Worm (Caenorhabditis elegans) whole organism, L1 larva: ENCODE data around the gene prmt-5.
A peak's percentile ranks its signal among the peaks of the same experiment; 100 is the strongest.

ENCODE experiments used
- C16A3.4 ChIP-seq: fragments of 150-350 bp; optimal IDR thresholded peaks from 2 replicates; lab custom pipeline; 2014; ENCODE audit warnings: missing biosample characterization, missing genetic modification characterization
- F16B12.6 ChIP-seq: fragments of 150-350 bp; optimal IDR thresholded peaks from 2 replicates; lab custom pipeline; 2014; ENCODE audit warnings: missing biosample characterization, missing genetic modification characterization
- alr-1 ChIP-seq: fragments of 200-800 bp; sonication (Bioruptor generic); optimal IDR thresholded peaks from 2 replicates; lab custom pipeline; 2018; ENCODE audit warnings: borderline replicate concordance, mild to moderate bottlenecking, missing genetic modification characterization, missing compliant biosample characterization
- ama-1 ChIP-seq: fragments of 150-350 bp; optimal IDR thresholded peaks from 2 replicates; lab custom pipeline; 2014
- blmp-1 ChIP-seq: fragments of 150-350 bp; optimal IDR thresholded peaks from 2 replicates; lab custom pipeline; 2014; ENCODE audit warnings: missing biosample characterization, missing genetic modification characterization
- ceh-8 ChIP-seq: fragments of 200-800 bp; sonication (Bioruptor generic); optimal IDR thresholded peaks from 2 replicates; lab custom pipeline; 2018; ENCODE audit warnings: mild to moderate bottlenecking, missing genetic modification characterization, moderate library complexity, missing compliant biosample characterization
- ceh-82 ChIP-seq, 3 experiments: fragments of 150-350 bp in 1 of 3; sonication (generic microtip) in 2 of 3; optimal IDR thresholded peaks; 2 replicates each; lab custom pipeline; 2014 to 2017; ENCODE audit warnings: missing biosample characterization in 3 of 3, missing genetic modification characterization in 3 of 3
- ceh-90 ChIP-seq: sonication (generic microtip); optimal IDR thresholded peaks from 2 replicates; lab custom pipeline; 2016; ENCODE audit warnings: missing genetic modification characterization, missing compliant biosample characterization
- ces-1 ChIP-seq: fragments of 150-350 bp; optimal IDR thresholded peaks from 2 replicates; lab custom pipeline; 2014; ENCODE audit warnings: missing biosample characterization, missing genetic modification reagents, missing genetic modification characterization
- dpl-1 ChIP-seq, 3 experiments: fragments of 150-350 bp in 2 of 3; sonication (generic microtip) in 1 of 3; optimal IDR thresholded peaks; 2 replicates each; lab custom pipeline; 2014 to 2017; ENCODE audit warnings: missing biosample characterization in 3 of 3, missing genetic modification characterization in 3 of 3, missing genetic modification reagents in 3 of 3
- efl-1 ChIP-seq, 4 experiments: fragments of 150-350 bp; optimal IDR thresholded peaks in 3 of 4; peaks in 1 of 4; 1 replicate in 1 of 4; 2 replicates in 3 of 4; lab custom pipeline; 2014; ENCODE audit warnings: missing biosample characterization in 2 of 4, missing genetic modification characterization in 2 of 4, missing genetic modification reagents in 2 of 4
- efl-3 ChIP-seq: fragments of 200-800 bp; sonication (Bioruptor generic); optimal IDR thresholded peaks from 2 replicates; lab custom pipeline; 2018; ENCODE audit warnings: mild to moderate bottlenecking, missing genetic modification characterization, missing compliant biosample characterization
- egl-13 ChIP-seq: sonication (generic microtip); optimal IDR thresholded peaks from 2 replicates; lab custom pipeline; 2016; ENCODE audit warnings: missing genotype, missing genetic modification reagents, missing genetic modification characterization, missing compliant biosample characterization
- elt-2 ChIP-seq: sonication (generic microtip); optimal IDR thresholded peaks from 2 replicates; lab custom pipeline; 2016; ENCODE audit warnings: missing genetic modification characterization, mild to moderate bottlenecking, inconsistent platforms, missing compliant biosample characterization, missing genetic modification reagents
- fos-1 ChIP-seq: fragments of 150-350 bp; optimal IDR thresholded peaks from 2 replicates; lab custom pipeline; 2014; ENCODE audit warnings: missing biosample characterization, missing genetic modification characterization
- grh-1 ChIP-seq: fragments of 200-800 bp; sonication (Bioruptor generic); IDR thresholded peaks from 2 replicates; pipeline ENCODE4 v1.3.6; 2022; ENCODE audit warnings: missing genetic modification reagents, missing genetic modification characterization, missing compliant biosample characterization
- hlh-17 ChIP-seq: fragments of 200-800 bp; sonication (Bioruptor generic); optimal IDR thresholded peaks from 2 replicates; lab custom pipeline; 2018; ENCODE audit warnings: missing genetic modification characterization, mild to moderate bottlenecking, missing compliant biosample characterization, moderate library complexity, borderline replicate concordance
- hpl-2 ChIP-seq: fragments of 150-350 bp; optimal IDR thresholded peaks from 2 replicates; lab custom pipeline; 2014; ENCODE audit warnings: missing biosample characterization, missing genetic modification reagents, missing genetic modification characterization
- irx-1 ChIP-seq: sonication (generic microtip); optimal IDR thresholded peaks from 2 replicates; lab custom pipeline; 2016; ENCODE audit warnings: missing genetic modification characterization, missing compliant biosample characterization
- lin-14 ChIP-seq: fragments of 200-800 bp; sonication (Bioruptor generic); optimal IDR thresholded peaks from 2 replicates; lab custom pipeline; 2018; ENCODE audit warnings: mild to moderate bottlenecking, missing genetic modification characterization, moderate library complexity, missing compliant biosample characterization
- lin-15B ChIP-seq: fragments of 150-350 bp; sonication (generic microtip); optimal IDR thresholded peaks from 3 replicates; lab custom pipeline; 2014; ENCODE audit warnings: missing biosample characterization, missing genetic modification characterization
- lin-35 ChIP-seq, 2 experiments: fragments of 150-350 bp; optimal IDR thresholded peaks; 2 replicates each; lab custom pipeline; 2014; ENCODE audit warnings: missing biosample characterization in 2 of 2, missing genetic modification characterization in 2 of 2, missing genetic modification reagents in 2 of 2
- lir-3 ChIP-seq: sonication (generic microtip); optimal IDR thresholded peaks from 2 replicates; lab custom pipeline; 2016; ENCODE audit warnings: mild to moderate bottlenecking, missing genetic modification characterization, moderate library complexity, missing compliant biosample characterization; ENCODE audit not compliant: poor library complexity
- lsy-2 ChIP-seq, 2 experiments: fragments of 150-350 bp; optimal IDR thresholded peaks; 2 replicates each; lab custom pipeline; 2014; ENCODE audit warnings: missing biosample characterization in 2 of 2, missing genetic modification characterization in 2 of 2
- mab-9 ChIP-seq: fragments of 200-800 bp; sonication (Bioruptor generic); IDR thresholded peaks from 2 replicates; pipeline ENCODE4 v1.3.6; 2022; ENCODE audit warnings: missing genetic modification reagents, missing genetic modification characterization, missing compliant biosample characterization
- nhr-12 ChIP-seq: sonication (generic microtip); optimal IDR thresholded peaks from 2 replicates; lab custom pipeline; 2017; ENCODE audit warnings: missing biosample characterization, missing genetic modification characterization
- nhr-19 ChIP-seq: fragments of 200-800 bp; sonication (Bioruptor generic); conservative IDR thresholded peaks from 2 replicates; pipeline ENCODE4 v1.3.6; 2022; ENCODE audit warnings: missing genetic modification characterization, missing compliant biosample characterization
- nhr-20 ChIP-seq: sonication (generic microtip); optimal IDR thresholded peaks from 2 replicates; lab custom pipeline; 2016; ENCODE audit warnings: mild to moderate bottlenecking, missing genetic modification characterization, missing compliant biosample characterization
- nhr-237 ChIP-seq: fragments of 150-350 bp; optimal IDR thresholded peaks from 2 replicates; lab custom pipeline; 2014; ENCODE audit warnings: missing biosample characterization, missing genetic modification characterization
- nhr-47 ChIP-seq: sonication (generic microtip); optimal IDR thresholded peaks from 2 replicates; lab custom pipeline; 2016; ENCODE audit warnings: mild to moderate bottlenecking, missing genetic modification characterization, moderate library complexity, missing compliant biosample characterization
- nhr-71 ChIP-seq: sonication (generic microtip); optimal IDR thresholded peaks from 2 replicates; lab custom pipeline; 2016; ENCODE audit warnings: mild to moderate bottlenecking, missing genetic modification characterization, moderate library complexity, missing compliant biosample characterization
- nhr-77 ChIP-seq: fragments of 150-350 bp; optimal IDR thresholded peaks from 2 replicates; lab custom pipeline; 2014; ENCODE audit warnings: missing biosample characterization, missing genetic modification characterization
- nhr-84 ChIP-seq: sonication (generic microtip); optimal IDR thresholded peaks from 2 replicates; lab custom pipeline; 2017; ENCODE audit warnings: missing biosample characterization, missing genetic modification characterization
- pqm-1 ChIP-seq: sonication (generic microtip); optimal IDR thresholded peaks from 3 replicates; lab custom pipeline; 2017; ENCODE audit warnings: missing biosample characterization, missing genetic modification characterization
- skn-1 ChIP-seq: fragments of 150-350 bp; optimal IDR thresholded peaks from 2 replicates; lab custom pipeline; 2014; ENCODE audit warnings: missing biosample characterization, missing genetic modification characterization
- snu-23 ChIP-seq: sonication (generic microtip); optimal IDR thresholded peaks from 2 replicates; lab custom pipeline; 2016; ENCODE audit warnings: missing genetic modification characterization, missing compliant biosample characterization
- sox-4 ChIP-seq: sonication (generic microtip); optimal IDR thresholded peaks from 2 replicates; lab custom pipeline; 2016; ENCODE audit warnings: missing genetic modification characterization, missing compliant biosample characterization
- sptf-1 ChIP-seq: fragments of 150-350 bp; optimal IDR thresholded peaks from 2 replicates; lab custom pipeline; 2014; ENCODE audit warnings: missing biosample characterization, missing genetic modification characterization
- swsn-7 ChIP-seq: sonication (generic microtip); optimal IDR thresholded peaks from 2 replicates; lab custom pipeline; 2016; ENCODE audit warnings: missing genetic modification characterization, missing compliant biosample characterization
- tbx-2 ChIP-seq: sonication (generic microtip); optimal IDR thresholded peaks from 2 replicates; lab custom pipeline; 2016; ENCODE audit warnings: missing genetic modification characterization, missing compliant biosample characterization
- tlp-1 ChIP-seq: fragments of 150-350 bp; optimal IDR thresholded peaks from 2 replicates; lab custom pipeline; 2014; ENCODE audit warnings: missing biosample characterization, missing genetic modification characterization
- unc-86 ChIP-seq: sonication (generic microtip); optimal IDR thresholded peaks from 2 replicates; lab custom pipeline; 2016; ENCODE audit warnings: missing genetic modification characterization, missing compliant biosample characterization
- vab-15 ChIP-seq: sonication (generic microtip); optimal IDR thresholded peaks from 2 replicates; lab custom pipeline; 2017; ENCODE audit warnings: missing genotype, mild to moderate bottlenecking, missing genetic modification characterization, missing compliant biosample characterization
- xbp-1 ChIP-seq: sonication (generic microtip); optimal IDR thresholded peaks from 2 replicates; lab custom pipeline; 2016; ENCODE audit warnings: missing genetic modification characterization, missing compliant biosample characterization
- zag-1 ChIP-seq: fragments of 150-350 bp; optimal IDR thresholded peaks from 2 replicates; lab custom pipeline; 2014; ENCODE audit warnings: missing biosample characterization, missing genetic modification characterization
- ztf-11 ChIP-seq, 2 experiments: sonication (generic microtip); optimal IDR thresholded peaks; 2 replicates each; lab custom pipeline; 2016 to 2017; ENCODE audit warnings: missing genetic modification characterization in 2 of 2, missing biosample characterization in 1 of 2, missing compliant biosample characterization in 1 of 2

Gene prmt-5

DNA sequence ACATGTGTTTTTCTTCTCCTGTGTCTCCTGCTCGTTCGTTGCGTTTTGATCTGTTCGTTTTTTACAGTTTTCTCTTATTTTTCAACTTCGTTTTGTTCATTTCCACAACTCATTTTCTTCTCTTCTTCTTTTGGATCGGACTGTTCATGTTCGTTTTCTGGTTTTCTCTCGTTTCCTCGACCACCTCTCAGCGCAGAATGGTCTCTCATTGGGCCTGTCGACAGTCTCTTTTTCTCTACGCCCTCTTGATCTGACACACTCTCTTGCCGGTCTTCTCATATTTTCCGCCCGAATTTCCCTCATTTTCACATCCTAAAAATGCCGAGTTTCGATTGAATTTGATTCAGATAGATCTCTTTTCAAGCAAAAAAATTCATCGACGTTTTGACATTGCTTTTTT is 48.7 kb upstream of the prmt-5 start:
- TF ChIP-seq nhr-20 (tag; lab: Kevin White, UChicago), result no peak
- TF ChIP-seq snu-23 (GFP tag; lab: Kevin White, UChicago), result peak; percentile 16
- no peak for TF ChIP-seq irx-1
- TF ChIP-seq ceh-90 (tag; lab: Kevin White, UChicago), result no peak
- no peak for TF ChIP-seq ceh-82 (tag; optimal IDR thresholded peaks at IDR 0.05; lab: Kevin White, UChicago)
- no peak for TF ChIP-seq hpl-2 (GFP tag; lab: Kevin White, UChicago)
- TF ChIP-seq lin-15B (tag; lab: Kevin White, UChicago), result no peak
- TF ChIP-seq lir-3, result no peak
- TF ChIP-seq swsn-7 (tag; lab: Kevin White, UChicago), result no peak
- TF ChIP-seq sptf-1 (tag; lab: Kevin White, UChicago), result no peak
- TF ChIP-seq lin-14 (GFP tag; lab: Kevin White, UChicago), result peak; percentile 45
- TF ChIP-seq dpl-1 (GFP tag; optimal IDR thresholded peaks at IDR 0.05; lab: Kevin White, UChicago), result no peak
- TF ChIP-seq nhr-12, result no peak
- TF ChIP-seq zag-1 (tag; lab: Kevin White, UChicago), result no peak
- no peak for TF ChIP-seq nhr-19 (GFP tag; lab: Robert Waterston, UW)
- TF ChIP-seq nhr-237 (tag; lab: Kevin White, UChicago), result no peak
- no peak for TF ChIP-seq pqm-1 (tag; lab: Kevin White, UChicago)
- no peak for TF ChIP-seq unc-86 (tag; lab: Kevin White, UChicago)
- no peak for TF ChIP-seq sox-4 (tag; lab: Kevin White, UChicago)
- TF ChIP-seq lin-35 (GFP tag; optimal IDR thresholded peaks at IDR 0.05; lab: Kevin White, UChicago), result peak in 1 of 2 experiments; percentile 1
- TF ChIP-seq grh-1 (GFP tag; lab: Robert Waterston, UW), result no peak
- TF ChIP-seq nhr-77 (tag; lab: Kevin White, UChicago), result no peak
- no peak for TF ChIP-seq nhr-84 (tag; lab: Kevin White, UChicago)
- TF ChIP-seq elt-2, result no peak
- no peak for TF ChIP-seq lsy-2 (tag; optimal IDR thresholded peaks at IDR 0.05; lab: Kevin White, UChicago)
- TF ChIP-seq tbx-2 (tag; lab: Kevin White, UChicago), result no peak
- no peak for TF ChIP-seq ces-1
- TF ChIP-seq hlh-17 (GFP tag; lab: Kevin White, UChicago), result no peak
- peak; percentile 15 to 23 for TF ChIP-seq efl-1 (optimal IDR thresholded peaks at IDR 0.05; lab: Kevin White, UChicago)
- TF ChIP-seq efl-1 (GFP tag; optimal IDR thresholded peaks at IDR 0.05 in 1 of 2; lab: Kevin White, UChicago), result no peak
- no peak for TF ChIP-seq ceh-8 (GFP tag; lab: Kevin White, UChicago)
- TF ChIP-seq fos-1 (tag; lab: Kevin White, UChicago), result no peak
- TF ChIP-seq nhr-47, result no peak
- TF ChIP-seq ztf-11 (tag; optimal IDR thresholded peaks at IDR 0.05; lab: Kevin White, UChicago), result no peak
- no peak for TF ChIP-seq F16B12.6
- TF ChIP-seq blmp-1 (tag; lab: Kevin White, UChicago), result peak; percentile 55
- no peak for TF ChIP-seq tlp-1
- no peak for TF ChIP-seq ama-1
- TF ChIP-seq vab-15, result no peak
- no peak for TF ChIP-seq efl-3 (GFP tag; lab: Kevin White, UChicago)
- no peak for TF ChIP-seq mab-9
- TF ChIP-seq alr-1, result no peak
- no peak for TF ChIP-seq egl-13
- TF ChIP-seq xbp-1 (tag; lab: Kevin White, UChicago), result no peak

DNA sequence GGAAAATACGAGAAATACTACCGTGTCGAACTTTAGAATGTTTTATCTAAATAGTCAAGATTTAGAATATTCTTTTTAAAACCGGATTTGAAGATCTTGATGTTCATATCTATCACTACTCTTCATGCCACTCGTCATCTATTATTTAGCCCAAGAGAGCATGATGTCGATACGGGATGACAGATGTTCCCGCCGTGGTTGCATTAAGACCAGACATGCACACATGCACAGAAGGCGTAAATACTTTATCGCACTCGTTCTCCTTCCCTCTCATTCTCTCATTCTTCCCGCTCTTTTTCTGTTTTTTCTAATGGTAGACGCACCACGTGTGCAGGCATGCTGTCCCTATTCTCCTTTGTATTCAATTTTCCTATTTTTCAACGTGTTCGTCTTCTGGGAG is 47.0 kb upstream of the prmt-5 start:
- TF ChIP-seq skn-1 (tag; lab: Kevin White, UChicago) (no peak), C16A3.4 (tag; lab: Kevin White, UChicago) (no peak), nhr-71 (tag; lab: Kevin White, UChicago) (no peak), hpl-2 (GFP tag; lab: Kevin White, UChicago) (no peak), efl-1 (optimal IDR thresholded peaks at IDR 0.05; lab: Kevin White, UChicago) (no peak), efl-1 (GFP tag; optimal IDR thresholded peaks at IDR 0.05 in 1 of 2; lab: Kevin White, UChicago) (peak in 1 of 2 experiments; percentile 4), egl-13 (no peak), dpl-1 (GFP tag; optimal IDR thresholded peaks at IDR 0.05; lab: Kevin White, UChicago) (peak in 1 of 3 experiments; percentile 14), lin-14 (GFP tag; lab: Kevin White, UChicago) (peak; percentile 22)
